Worm (Caenorhabditis elegans): ENCODE measurements around the gene B0222.15.

- TF ChIP-seq mep-1 (tag; optimal IDR thresholded peaks at IDR 0.05) (no peak), unc-62 (GFP tag; optimal IDR thresholded peaks at IDR 0.05 in 1 of 2) (no peak), unc-62 (tag; optimal IDR thresholded peaks at IDR 0.05) (no peak), aly-2 (tag; optimal IDR thresholded peaks at IDR 0.05) (no peak)
These were observed 12.7 kb downstream of the B0222.15 start for ce11 chrV:9143896-9144295.

Data from whole organism, L4 larva.